Fruit fly (Drosophila melanogaster): ENCODE measurements around the gene AnxB11.

- no peak for TF ChIP-seq Hr3 (GFP tag; optimal IDR thresholded peaks at IDR 0.05)
- no peak for TF ChIP-seq nom (GFP tag; optimal IDR thresholded peaks at IDR 0.05)
- no peak for TF ChIP-seq CG31365 (tag; optimal IDR thresholded peaks at IDR 0.05)
- TF ChIP-seq zen (tag; optimal IDR thresholded peaks at IDR 0.05), result no peak
These were observed 6.4 kb upstream of the AnxB11 start for dm6 chrX:16428476-16428875.

Data from whole organism, embryonic.